Worm (Caenorhabditis elegans): ENCODE measurements around the gene bre-3.
A peak's percentile ranks its signal among the peaks of the same experiment; 100 is the strongest.
"Not testable (repeated sequence)": the region's sequence is repeated elsewhere in the genome, so short reads cannot be mapped to it uniquely, and the experiment has no call there.

bre-3 gene

DNA sequence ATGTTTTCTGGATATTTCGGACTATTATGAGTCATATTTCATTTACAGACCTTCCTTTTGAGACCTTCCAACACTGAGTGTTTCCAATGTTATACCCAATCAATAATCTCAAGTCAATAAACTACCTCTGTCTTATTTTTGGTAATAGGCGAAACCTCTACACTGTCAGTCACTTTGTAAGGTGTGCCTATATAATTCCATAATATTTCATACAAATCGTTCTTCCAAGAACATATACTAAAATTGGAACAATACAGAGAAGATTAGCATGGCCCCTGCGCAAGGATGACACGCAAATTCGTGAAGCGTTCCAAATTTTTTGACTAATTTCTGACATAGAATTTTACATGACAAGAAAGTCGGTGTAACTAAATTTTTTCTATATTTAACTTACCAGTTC lies 35.9 kb downstream of the bre-3 start:
- peak; percentile 53 for TF ChIP-seq tbp1 (GFP tag; optimal IDR thresholded peaks at IDR 0.05)
- TF ChIP-seq rpc-1 (optimal IDR thresholded peaks at IDR 0.05) = peak; percentile 32
- TF ChIP-seq rpc-1 (tag; optimal IDR thresholded peaks at IDR 0.05) = peak; percentile 64
- TF ChIP-seq snpc-4 (GFP tag; optimal IDR thresholded peaks at IDR 0.05) = not testable (repeated sequence)
- TF ChIP-seq snpc-4 (tag; optimal IDR thresholded peaks at IDR 0.05) = peak in 2 of 4 experiments; percentile 81 to 86
- peak; percentile 76 for TF ChIP-seq snpc-1.1 (tag; optimal IDR thresholded peaks at IDR 0.05; ENCODE audit: insufficient read depth)

DNA sequence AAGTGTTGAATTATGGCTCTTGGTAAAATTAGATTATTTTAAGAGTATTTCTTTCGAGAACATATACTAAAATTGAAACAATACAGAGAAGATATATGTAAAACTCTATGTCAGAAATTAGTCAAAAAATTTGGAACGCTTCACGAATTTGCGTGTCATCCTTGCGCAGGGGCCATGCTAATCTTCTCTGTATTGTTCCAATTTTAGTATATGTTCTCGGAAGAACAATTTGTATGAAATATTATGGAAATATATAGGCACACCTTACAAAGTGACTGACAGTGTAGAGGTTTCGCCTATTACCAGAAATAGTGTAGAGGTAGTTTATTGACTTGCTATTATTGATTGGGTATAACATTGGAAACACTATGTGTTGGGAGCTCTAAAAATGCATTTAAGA lies 37.6 kb downstream of the bre-3 start:
- TF ChIP-seq tbp1 (GFP tag; optimal IDR thresholded peaks at IDR 0.05) (peak; percentile 33), snpc-4 (tag; optimal IDR thresholded peaks at IDR 0.05) (peak in 2 of 4 experiments; percentile 82 to 88), rpc-1 (optimal IDR thresholded peaks at IDR 0.05) (peak; percentile 23), rpc-1 (tag; optimal IDR thresholded peaks at IDR 0.05) (peak; percentile 61)
- not testable (repeated sequence) for TF ChIP-seq snpc-4 (GFP tag; optimal IDR thresholded peaks at IDR 0.05)

DNA sequence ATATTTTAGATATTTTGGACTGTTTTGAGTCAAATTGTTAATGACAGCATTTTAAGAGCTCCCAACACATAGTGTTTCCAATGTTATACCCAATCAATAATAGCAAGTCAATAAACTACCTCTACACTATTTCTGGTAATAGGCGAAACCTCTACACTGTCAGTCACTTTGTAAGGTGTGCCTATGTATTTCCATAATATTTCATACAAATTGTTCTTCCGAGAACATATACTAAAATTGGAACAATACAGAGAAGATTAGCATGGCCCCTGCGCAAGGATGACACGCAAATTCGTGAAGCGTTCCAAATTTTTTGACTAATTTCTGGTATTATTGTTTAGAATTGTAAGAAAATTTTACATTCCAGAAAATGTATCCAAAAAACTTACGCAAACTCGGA lies 39.6 kb downstream of the bre-3 start:
- TF ChIP-seq rpc-1 (optimal IDR thresholded peaks at IDR 0.05); snpc-4 (GFP tag; optimal IDR thresholded peaks at IDR 0.05): not testable (repeated sequence)
- TF ChIP-seq rpc-1 (tag; optimal IDR thresholded peaks at IDR 0.05) = peak; percentile 50
- TF ChIP-seq snpc-4 (tag; optimal IDR thresholded peaks at IDR 0.05) = peak in 2 of 4 experiments; percentile 32 to 70
- TF ChIP-seq tbp1 (GFP tag; optimal IDR thresholded peaks at IDR 0.05) = peak; percentile 26

DNA sequence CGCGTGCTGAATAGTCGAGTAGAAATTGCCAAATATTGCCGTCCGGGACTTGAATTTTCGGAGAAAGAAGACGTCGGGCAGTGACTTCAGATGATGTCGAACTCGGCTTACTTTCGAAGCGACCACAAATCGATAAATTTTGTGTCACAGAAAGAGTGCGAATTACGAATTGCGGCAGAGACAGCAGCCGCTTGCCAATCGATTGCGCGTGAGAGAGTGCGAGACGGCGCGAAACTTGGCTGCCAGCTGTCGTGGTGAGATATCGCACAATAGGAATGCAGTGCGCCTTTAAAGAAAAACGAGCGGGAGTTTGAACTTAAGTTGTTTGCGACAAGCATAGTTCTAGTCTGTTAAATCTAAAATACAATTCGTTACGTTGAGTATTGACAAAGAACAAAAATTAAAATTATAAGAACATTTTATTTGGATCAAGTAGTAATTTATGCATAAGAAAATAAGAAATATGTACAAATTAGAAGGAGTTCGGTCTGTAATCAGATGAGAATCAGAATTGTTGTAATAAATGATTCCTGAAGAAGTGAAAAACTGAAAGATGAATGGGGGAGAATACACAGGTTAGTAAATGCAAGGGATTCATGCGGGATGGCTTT lies 41.8 kb downstream of the bre-3 start, which contains the start of gene pir-2:
Gene pir-2, minus strand, starts transcription at position 218 of the 611 bp plus-strand sequence.
- peak; percentile 85 for TF ChIP-seq dpl-1 (GFP tag; optimal IDR thresholded peaks at IDR 0.05)
- TF ChIP-seq ekl-4 (GFP tag; IDR thresholded peaks at IDR 0.05) = peak; percentile 62
- peak; percentile 23 for TF ChIP-seq F23B12.7 (tag; optimal IDR thresholded peaks at IDR 0.05; ENCODE audit: insufficient read depth)
- peak; percentile 73 for TF ChIP-seq ceh-91 (GFP tag; IDR thresholded peaks at IDR 0.05)
- TF ChIP-seq lin-26 (GFP tag; IDR thresholded peaks at IDR 0.05) = no peak
- peak; percentile 22 for TF ChIP-seq nhr-80 (tag; optimal IDR thresholded peaks at IDR 0.05)
- TF ChIP-seq mcd-1 (GFP tag; IDR thresholded peaks at IDR 0.05) = peak; percentile 80
- no peak for TF ChIP-seq akir-1 (GFP tag; optimal IDR thresholded peaks at IDR 0.05)
- 0 out of 2 replicates have a peak, but pooled peaks have one; percentile 52 for TF ChIP-seq ztf-28 (GFP tag; IDR thresholded peaks at IDR 0.05)
- no peak for TF ChIP-seq xnd-1 (tag; optimal IDR thresholded peaks at IDR 0.05)
- TF ChIP-seq B0019.2 (GFP tag; conservative IDR thresholded peaks at IDR 0.05) = 0 out of 2 replicates have a peak, but pooled peaks have one; percentile 27
- no peak for TF ChIP-seq bed-2 (GFP tag; IDR thresholded peaks at IDR 0.05)
- TF ChIP-seq ztf-25 (GFP tag; IDR thresholded peaks at IDR 0.05) = no peak
- TF ChIP-seq rcor-1 (GFP tag; IDR thresholded peaks at IDR 0.05) = peak; percentile 43; the same call in 1 of the 2 replicates
- TF ChIP-seq madf-8 (GFP tag; conservative IDR thresholded peaks at IDR 0.05) = peak; percentile 52
- TF ChIP-seq ceh-100 (GFP tag; IDR thresholded peaks at IDR 0.05) = 0 out of 2 replicates have a peak, but pooled peaks have one; percentile 20
- TF ChIP-seq ceh-27 (GFP tag; optimal IDR thresholded peaks at IDR 0.05) = peak; percentile 70
- TF ChIP-seq ZK185.1 (tag; optimal IDR thresholded peaks at IDR 0.05; ENCODE audit: poor library complexity, severe bottlenecking) = peak; percentile 41
- TF ChIP-seq ztf-18 (tag; optimal IDR thresholded peaks at IDR 0.05) = peak; percentile 46
- TF ChIP-seq madf-6 (GFP tag; IDR thresholded peaks at IDR 0.05) = peak; percentile 85
- TF ChIP-seq attf-5 (GFP tag; optimal IDR thresholded peaks at IDR 0.05) = peak; percentile 84
- peak; percentile 57 for TF ChIP-seq hmg-1.2 (GFP tag; IDR thresholded peaks at IDR 0.05)
- peak; percentile 3 to 89 (median 19) for TF ChIP-seq lin-35 (GFP tag; optimal IDR thresholded peaks at IDR 0.05)
- TF ChIP-seq nfyb-1 (GFP tag; IDR thresholded peaks at IDR 0.05) = peak; percentile 87
- 0 out of 2 replicates have a peak, but pooled peaks have one; percentile 10 for TF ChIP-seq C17E4.6 (GFP tag; IDR thresholded peaks at IDR 0.05)
- peak; percentile 55; the same call in 1 of the 2 replicates for TF ChIP-seq attf-3 (GFP tag; conservative IDR thresholded peaks at IDR 0.05)
- TF ChIP-seq lin-40 (tag; optimal IDR thresholded peaks at IDR 0.05) = peak; percentile 76
- TF ChIP-seq F33H1.4 (GFP tag; IDR thresholded peaks at IDR 0.05) = peak; percentile 86
- peak; percentile 72 for TF ChIP-seq dox-1 (GFP tag; IDR thresholded peaks at IDR 0.05)
- TF ChIP-seq F49E8.2 (tag; optimal IDR thresholded peaks at IDR 0.05; ENCODE audit: insufficient read depth) = peak; percentile 29
- 0 out of 2 replicates have a peak, but pooled peaks have one; percentile 36 for TF ChIP-seq aptf-2 (GFP tag; conservative IDR thresholded peaks at IDR 0.05)
- TF ChIP-seq die-1 (tag; optimal IDR thresholded peaks at IDR 0.05) = no peak
- TF ChIP-seq unc-62 (GFP tag; optimal IDR thresholded peaks at IDR 0.05) = no peak
- no peak for TF ChIP-seq snpc-4 (GFP tag; optimal IDR thresholded peaks at IDR 0.05)
- TF ChIP-seq snpc-4 (tag; optimal IDR thresholded peaks at IDR 0.05) = peak in 3 of 4 experiments; percentile 30 to 56 (median 53)
